Fruit fly (Drosophila melanogaster) whole organism: Measurements from ENCODE around the gene CG12617.

Experiments
- CG8478 ChIP-seq: fragments of >200 bp; optimal IDR thresholded peaks from 2 replicates; lab custom pipeline; 2018; ENCODE audit warnings: inconsistent platforms
- Dll ChIP-seq: fragments of >200 bp; optimal IDR thresholded peaks from 2 replicates; lab custom pipeline; 2017
- EcR ChIP-seq, 2 experiments: fragments of >200 bp; optimal IDR thresholded peaks; 2 replicates each; lab custom pipeline; 2017; ENCODE audit warnings: missing biosample characterization in 2 of 2, missing genetic modification characterization in 2 of 2, missing genetic modification reagents in 2 of 2
- pan ChIP-seq: fragments of >200 bp; optimal IDR thresholded peaks from 2 replicates; lab custom pipeline; 2017
- psq ChIP-seq: fragments of >200 bp; optimal IDR thresholded peaks from 2 replicates; lab custom pipeline; 2017
- usp ChIP-seq: fragments of >200 bp; optimal IDR thresholded peaks from 2 replicates; lab custom pipeline; 2017; ENCODE audit warnings: missing biosample characterization, missing genetic modification characterization, mixed read lengths

Gene CG12617

dm6 chr2L:20313117-20313645, 18.7 kb downstream of the CG12617 start:
- TF ChIP-seq CG8478, result no peak
- no peak for TF ChIP-seq EcR (GFP tag; optimal IDR thresholded peaks at IDR 0.05; lab: Kevin White, UChicago)
- no peak for TF ChIP-seq psq (lab: Kevin White, UChicago)

dm6 chr2L:20314693-20315268, 20.3 kb downstream of the CG12617 start:
- TF ChIP-seq psq (lab: Kevin White, UChicago), result no peak
- TF ChIP-seq usp, result no peak
- TF ChIP-seq pan, result no peak
- TF ChIP-seq CG8478, result no peak
- no peak for TF ChIP-seq EcR (GFP tag; optimal IDR thresholded peaks at IDR 0.05; lab: Kevin White, UChicago)
- TF ChIP-seq Dll, result no peak

- no peak for TF ChIP-seq psq (lab: Kevin White, UChicago)
- no peak for TF ChIP-seq EcR (GFP tag; optimal IDR thresholded peaks at IDR 0.05; lab: Kevin White, UChicago)
- no peak for TF ChIP-seq CG8478
- no peak for TF ChIP-seq usp
- no peak for TF ChIP-seq Dll
- no peak for TF ChIP-seq pan
Observed at dm6 chr2L:20321207-20321773, 26.8 kb downstream of the CG12617 start.

- no peak for TF ChIP-seq EcR (GFP tag; optimal IDR thresholded peaks at IDR 0.05; lab: Kevin White, UChicago)
- TF ChIP-seq Dll, result no peak
- no peak for TF ChIP-seq CG8478
- no peak for TF ChIP-seq usp
- TF ChIP-seq psq (lab: Kevin White, UChicago), result no peak
- TF ChIP-seq pan, result no peak
Observed at dm6 chr2L:20322013-20322638, 27.6 kb downstream of the CG12617 start.

- no peak for TF ChIP-seq Dll
- TF ChIP-seq usp, result no peak
- no peak for TF ChIP-seq psq (lab: Kevin White, UChicago)
- no peak for TF ChIP-seq EcR (GFP tag; optimal IDR thresholded peaks at IDR 0.05; lab: Kevin White, UChicago)
- no peak for TF ChIP-seq pan
- no peak for TF ChIP-seq CG8478
Observed at dm6 chr2L:20325383-20325782, 30.9 kb downstream of the CG12617 start.

dm6 chr2L:20326317-20326716, 31.8 kb downstream of the CG12617 start:
- no peak for TF ChIP-seq CG8478
- no peak for TF ChIP-seq usp
- no peak for TF ChIP-seq psq (lab: Kevin White, UChicago)
- no peak for TF ChIP-seq EcR (GFP tag; optimal IDR thresholded peaks at IDR 0.05; lab: Kevin White, UChicago)
- TF ChIP-seq Dll, result no peak

dm6 chr2L:20327375-20327774, 32.9 kb downstream of the CG12617 start:
- no peak for TF ChIP-seq pan
- TF ChIP-seq Dll, result no peak
- no peak for TF ChIP-seq usp
- no peak for TF ChIP-seq EcR (GFP tag; optimal IDR thresholded peaks at IDR 0.05; lab: Kevin White, UChicago)
- no peak for TF ChIP-seq psq (lab: Kevin White, UChicago)
- TF ChIP-seq CG8478, result no peak

dm6 chr2L:20327963-20328362, 33.5 kb downstream of the CG12617 start:
- no peak for TF ChIP-seq psq (lab: Kevin White, UChicago)

dm6 chr2L:20328569-20328968, 34.1 kb downstream of the CG12617 start:
- TF ChIP-seq pan, result no peak
- TF ChIP-seq psq (lab: Kevin White, UChicago), result no peak
- no peak for TF ChIP-seq CG8478
- TF ChIP-seq usp, result no peak
- no peak for TF ChIP-seq Dll
- no peak for TF ChIP-seq EcR (GFP tag; optimal IDR thresholded peaks at IDR 0.05; lab: Kevin White, UChicago)

- TF ChIP-seq EcR (GFP tag; optimal IDR thresholded peaks at IDR 0.05; lab: Kevin White, UChicago), result no peak
- no peak for TF ChIP-seq CG8478
- no peak for TF ChIP-seq usp
- no peak for TF ChIP-seq Dll
- TF ChIP-seq pan, result no peak
- no peak for TF ChIP-seq psq (lab: Kevin White, UChicago)
Observed at dm6 chr2L:20329612-20330011, 35.1 kb downstream of the CG12617 start.

- TF ChIP-seq psq (lab: Kevin White, UChicago) (no peak), pan (no peak), Dll (no peak), EcR (GFP tag; optimal IDR thresholded peaks at IDR 0.05; lab: Kevin White, UChicago) (no peak), CG8478 (no peak), usp (no peak)
Observed at dm6 chr2L:20332978-20333377, 38.5 kb downstream of the CG12617 start.

- no peak for TF ChIP-seq psq (lab: Kevin White, UChicago)
- no peak for TF ChIP-seq pan
- no peak for TF ChIP-seq EcR (GFP tag; optimal IDR thresholded peaks at IDR 0.05; lab: Kevin White, UChicago)
- no peak for TF ChIP-seq CG8478
Observed at dm6 chr2L:20334918-20335317, 40.4 kb downstream of the CG12617 start.

dm6 chr2L:20337800-20338199, 43.3 kb downstream of the CG12617 start:
- TF ChIP-seq EcR (GFP tag; optimal IDR thresholded peaks at IDR 0.05; lab: Kevin White, UChicago) (no peak), Dll (no peak), psq (lab: Kevin White, UChicago) (no peak), pan (no peak), CG8478 (no peak), usp (no peak)
